Fruit fly (Drosophila melanogaster) S2 (cell line): ENCODE data around the gene CG3436.

ENCODE experiments used
- CG8478 ChIP-seq: fragments of >200 bp; optimal IDR thresholded peaks from 2 replicates; lab custom pipeline; 2018
- CTCF ChIP-seq, 2 experiments: fragments of >200 bp; optimal IDR thresholded peaks; 2 replicates each; lab custom pipeline; 2018

CG3436 gene

dm6 chr2L:155994-156393 lies at the start of gene CG3436:
CG3436 (plus strand) TSS chr2L:156029.
- TF ChIP-seq CG8478 (lab: Kevin White, UChicago) (no peak), CTCF (optimal IDR thresholded peaks at IDR 0.05; lab: Kevin White, UChicago) (no peak)

- no peak for TF ChIP-seq CG8478 (lab: Kevin White, UChicago)
- TF ChIP-seq CTCF (optimal IDR thresholded peaks at IDR 0.05; lab: Kevin White, UChicago): no peak
These were observed 49.3 kb upstream of the CG3436 start, which contains the start of the genes Nhe1 and Sam-S for dm6 chr2L:106540-106939. Nhe1 (minus strand) TSS chr2L:106732. Sam-S (plus strand) TSS chr2L:106903.

- no peak for TF ChIP-seq CG8478 (lab: Kevin White, UChicago)
- TF ChIP-seq CTCF (optimal IDR thresholded peaks at IDR 0.05; lab: Kevin White, UChicago): no peak
These were observed 48.8 kb upstream of the CG3436 start for dm6 chr2L:107032-107431.

- TF ChIP-seq CTCF (optimal IDR thresholded peaks at IDR 0.05; lab: Kevin White, UChicago): peak in 1 of 2 experiments; percentile 2
- TF ChIP-seq CG8478 (lab: Kevin White, UChicago): no peak
These were observed 48.1 kb upstream of the CG3436 start for dm6 chr2L:107476-108436.

- TF ChIP-seq CG8478 (lab: Kevin White, UChicago) (no peak), CTCF (optimal IDR thresholded peaks at IDR 0.05; lab: Kevin White, UChicago) (no peak)
These were observed 46.6 kb upstream of the CG3436 start for dm6 chr2L:109098-109799.

dm6 chr2L:110046-110445 lies 45.8 kb upstream of the CG3436 start:
- TF ChIP-seq CG8478 (lab: Kevin White, UChicago): no peak
- TF ChIP-seq CTCF (optimal IDR thresholded peaks at IDR 0.05; lab: Kevin White, UChicago): no peak

dm6 chr2L:114429-114828 lies 41.4 kb upstream of the CG3436 start, which contains the start of gene ND-15:
ND-15 (plus strand) TSS chr2L:114726.
- peak in 1 of 2 experiments; percentile 14 for TF ChIP-seq CTCF (optimal IDR thresholded peaks at IDR 0.05; lab: Kevin White, UChicago)
- TF ChIP-seq CG8478 (lab: Kevin White, UChicago): no peak

dm6 chr2L:116388-116787 lies 39.4 kb upstream of the CG3436 start, which contains the start of gene CG13694:
CG13694 (minus strand) TSS chr2L:116488.
- TF ChIP-seq CG8478 (lab: Kevin White, UChicago): no peak
- TF ChIP-seq CTCF (optimal IDR thresholded peaks at IDR 0.05; lab: Kevin White, UChicago): no peak

- TF ChIP-seq CG8478 (lab: Kevin White, UChicago) (no peak), CTCF (optimal IDR thresholded peaks at IDR 0.05; lab: Kevin White, UChicago) (no peak)
These were observed 38.1 kb upstream of the CG3436 start for dm6 chr2L:117750-118149.

- no peak for TF ChIP-seq CG8478 (lab: Kevin White, UChicago)
- TF ChIP-seq CTCF (optimal IDR thresholded peaks at IDR 0.05; lab: Kevin White, UChicago): no peak
These were observed 35.1 kb upstream of the CG3436 start for dm6 chr2L:120492-121455.

- TF ChIP-seq CG8478 (lab: Kevin White, UChicago) (no peak), CTCF (optimal IDR thresholded peaks at IDR 0.05; lab: Kevin White, UChicago) (no peak)
These were observed 34.4 kb upstream of the CG3436 start, which contains the start of gene CG4822 for dm6 chr2L:121456-121831. CG4822 (minus strand) TSS chr2L:121754.

- TF ChIP-seq CTCF (optimal IDR thresholded peaks at IDR 0.05; lab: Kevin White, UChicago) (peak; percentile 42 to 66), CG8478 (lab: Kevin White, UChicago) (no peak)
These were observed 33.4 kb upstream of the CG3436 start for dm6 chr2L:122167-123006.

- no peak for TF ChIP-seq CG8478 (lab: Kevin White, UChicago)
- TF ChIP-seq CTCF (optimal IDR thresholded peaks at IDR 0.05; lab: Kevin White, UChicago): no peak
These were observed 32.9 kb upstream of the CG3436 start for dm6 chr2L:123007-123327.
